Fruit fly (Drosophila melanogaster) whole organism, embryonic: Measurements from ENCODE around the gene Cyp1.

Experiments used
- CG17568 ChIP-seq: fragments of 200-800 bp; sonication (Bioruptor generic); optimal IDR thresholded peaks from 2 replicates; lab custom pipeline; 2018; ENCODE audit warnings: missing biosample characterization, mild to moderate bottlenecking, missing genetic modification characterization, moderate library complexity
- CG9876 ChIP-seq: fragments of 200-800 bp; sonication (Bioruptor generic); optimal IDR thresholded peaks from 2 replicates; lab custom pipeline; 2016; ENCODE audit warnings: missing biosample characterization, missing genetic modification characterization
- ac ChIP-seq: fragments of 200-800 bp; sonication (Bioruptor generic); optimal IDR thresholded peaks from 3 replicates; lab custom pipeline; 2017; ENCODE audit warnings: missing biosample characterization, mild to moderate bottlenecking, missing genetic modification characterization
- kah ChIP-seq: fragments of 200-800 bp; sonication (Bioruptor generic); optimal IDR thresholded peaks from 2 replicates; lab custom pipeline; 2018; ENCODE audit warnings: missing biosample characterization, mild to moderate bottlenecking, missing genetic modification characterization
- slbo ChIP-seq: fragments of 200-800 bp; sonication (Bioruptor generic); IDR thresholded peaks from 2 replicates; pipeline ENCODE4 v1.3.6; 2022; ENCODE audit warnings: missing biosample characterization, missing genetic modification characterization

DNA sequence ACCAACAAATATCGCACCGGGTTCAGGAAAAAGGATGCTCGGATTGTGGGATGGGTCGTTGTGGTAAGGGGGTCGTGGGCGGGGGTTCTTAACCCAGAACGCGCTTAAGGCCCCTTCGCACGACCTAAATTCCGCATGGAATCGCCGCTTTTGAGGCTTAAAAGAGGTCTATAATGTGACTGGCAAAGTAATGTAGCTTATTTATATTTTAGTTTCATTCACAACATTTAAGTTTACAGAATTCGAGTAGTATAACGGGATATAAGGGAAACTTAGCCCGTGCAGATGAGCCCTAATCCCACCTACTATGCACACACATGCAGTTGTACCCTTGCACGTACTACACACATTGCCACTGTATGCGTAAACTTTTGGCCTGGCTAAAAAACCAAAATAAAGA lies 41.4 kb downstream of the Cyp1 start:
- no peak for TF ChIP-seq CG9876 (GFP tag; lab: Kevin White, UChicago)
- peak; percentile 86 for TF ChIP-seq CG17568
- TF ChIP-seq slbo: peak; percentile 72
- peak; percentile 82 for TF ChIP-seq ac (GFP tag; lab: Kevin White, UChicago)
- peak; percentile 76 for TF ChIP-seq kah (GFP tag; lab: Kevin White, UChicago)
